Worm (Caenorhabditis elegans) whole organism, L4 larva: ENCODE measurements around the gene iars-1.

Source experiments
- F49E8.2 ChIP-seq: sonication (generic microtip); optimal IDR thresholded peaks from 2 replicates; lab custom pipeline; 2016; ENCODE audit warnings: missing compliant biosample characterization, mild to moderate bottlenecking, missing genetic modification characterization, borderline replicate concordance
- Y5F2A.4 ChIP-seq: fragments of 200-800 bp; sonication (Bioruptor generic); optimal IDR thresholded peaks from 2 replicates; lab custom pipeline; 2018; ENCODE audit warnings: mild to moderate bottlenecking, missing genetic modification characterization, missing compliant biosample characterization
- ZK337.2 ChIP-seq: fragments of 200-800 bp; sonication (Bioruptor generic); IDR thresholded peaks from 2 replicates; pipeline ENCODE4 v1.3.6; 2022; ENCODE audit warnings: missing genetic modification reagents, missing genetic modification characterization, missing compliant biosample characterization
- aha-1 ChIP-seq: fragments of 150-350 bp; peaks from one replicate; lab custom pipeline; 2014; ENCODE audit warnings: missing biosample characterization, missing genetic modification characterization
- arid-1 ChIP-seq: fragments of 200-800 bp; sonication (Bioruptor generic); conservative IDR thresholded peaks from 2 replicates; pipeline ENCODE4 v1.3.6; 2022; ENCODE audit warnings: missing genetic modification reagents, missing genetic modification characterization, missing compliant biosample characterization
- ceh-44 ChIP-seq: fragments of 200-800 bp; sonication (Bioruptor generic); IDR thresholded peaks from 2 replicates; pipeline ENCODE4 v1.3.6; 2022; ENCODE audit warnings: missing genetic modification reagents, missing genetic modification characterization, missing compliant biosample characterization
- ceh-62 ChIP-seq: sonication (generic microtip); optimal IDR thresholded peaks from 2 replicates; lab custom pipeline; 2017; ENCODE audit warnings: missing biosample characterization, missing genetic modification characterization
- ceh-82 ChIP-seq: sonication (generic microtip); optimal IDR thresholded peaks from 2 replicates; lab custom pipeline; 2017; ENCODE audit warnings: missing biosample characterization, missing genetic modification characterization
- daf-16 ChIP-seq, 3 experiments: sonication (generic microtip); optimal IDR thresholded peaks; 2 replicates each; lab custom pipeline; 2016 to 2017; ENCODE audit warnings: missing genetic modification characterization in 3 of 3, missing genetic modification reagents in 3 of 3, mild to moderate bottlenecking in 2 of 3, missing compliant biosample characterization in 2 of 3, missing biosample characterization in 1 of 3, moderate library complexity in 1 of 3
- dmd-6 ChIP-seq: fragments of 200-800 bp; sonication (Bioruptor generic); IDR thresholded peaks from 2 replicates; pipeline ENCODE4 v1.3.6; 2022; ENCODE audit warnings: missing genetic modification reagents, missing genetic modification characterization, missing compliant biosample characterization
- dmd-8 ChIP-seq: fragments of 200-800 bp; sonication (Bioruptor generic); IDR thresholded peaks from 2 replicates; pipeline ENCODE4 v1.3.6; 2022; ENCODE audit warnings: missing genetic modification characterization, missing compliant biosample characterization
- duxl-1 ChIP-seq: sonication (generic microtip); optimal IDR thresholded peaks from 2 replicates; lab custom pipeline; 2016; ENCODE audit warnings: mild to moderate bottlenecking, missing genetic modification characterization, moderate library complexity, missing compliant biosample characterization; ENCODE audit not compliant: poor library complexity
- dve-1 ChIP-seq: sonication (generic microtip); optimal IDR thresholded peaks from 2 replicates; lab custom pipeline; 2017; ENCODE audit warnings: antibody characterized with exemption, mild to moderate bottlenecking, missing genetic modification characterization, missing compliant biosample characterization; ENCODE audit not compliant: insufficient read depth
- hif-1 ChIP-seq, 2 experiments: sonication (generic microtip); optimal IDR thresholded peaks; 2 replicates each; lab custom pipeline; 2016 to 2017; ENCODE audit warnings: missing compliant biosample characterization in 2 of 2, missing genetic modification characterization in 2 of 2, missing genetic modification reagents in 2 of 2, missing genotype in 2 of 2, mild to moderate bottlenecking in 1 of 2
- hlh-11 ChIP-seq: fragments of 200-800 bp; sonication (Bioruptor generic); optimal IDR thresholded peaks from 2 replicates; lab custom pipeline; 2018; ENCODE audit warnings: mild to moderate bottlenecking, missing genetic modification characterization, missing compliant biosample characterization
- lin-1 ChIP-seq: fragments of 200-800 bp; sonication (Bioruptor generic); IDR thresholded peaks from 2 replicates; pipeline ENCODE4 v1.3.6; 2022; ENCODE audit warnings: missing genetic modification reagents, missing genetic modification characterization, missing compliant biosample characterization
- lin-13 ChIP-seq: fragments of 150-350 bp; optimal IDR thresholded peaks from 2 replicates; lab custom pipeline; 2014; ENCODE audit warnings: missing biosample characterization, missing genetic modification reagents, missing genetic modification characterization
- madf-5 ChIP-seq, 2 experiments: fragments of 200-800 bp; sonication (Bioruptor generic); IDR thresholded peaks; 2 replicates each; pipeline ENCODE4 v1.3.6; 2022; ENCODE audit warnings: missing compliant biosample characterization in 2 of 2, missing genetic modification characterization in 2 of 2
- mep-1 ChIP-seq: fragments of 150-350 bp; sonication (generic microtip); optimal IDR thresholded peaks from 3 replicates; lab custom pipeline; 2014; ENCODE audit warnings: missing biosample characterization, missing genetic modification characterization
- mxl-3 ChIP-seq: fragments of 200-800 bp; sonication (Bioruptor generic); optimal IDR thresholded peaks from 2 replicates; lab custom pipeline; 2018; ENCODE audit warnings: mild to moderate bottlenecking, missing genetic modification characterization, missing compliant biosample characterization
- nhr-10 ChIP-seq: fragments of 150-350 bp; optimal IDR thresholded peaks from 2 replicates; lab custom pipeline; 2014; ENCODE audit warnings: missing biosample characterization, missing genetic modification characterization
- nhr-111 ChIP-seq: fragments of 200-800 bp; sonication (Bioruptor generic); optimal IDR thresholded peaks from 2 replicates; lab custom pipeline; 2018; ENCODE audit warnings: mild to moderate bottlenecking, missing genetic modification characterization, missing compliant biosample characterization
- nhr-237 ChIP-seq: sonication (generic microtip); optimal IDR thresholded peaks from 2 replicates; lab custom pipeline; 2017; ENCODE audit warnings: missing biosample characterization, missing genetic modification characterization
- nhr-28 ChIP-seq: fragments of 150-350 bp; optimal IDR thresholded peaks from 2 replicates; lab custom pipeline; 2014; ENCODE audit warnings: missing biosample characterization, missing genetic modification characterization
- nhr-41 ChIP-seq: fragments of 200-800 bp; sonication (Bioruptor generic); IDR thresholded peaks from 2 replicates; pipeline ENCODE4 v1.3.6; 2022; ENCODE audit warnings: missing genetic modification reagents, missing genetic modification characterization, missing compliant biosample characterization
- nhr-76 ChIP-seq: fragments of 150-350 bp; optimal IDR thresholded peaks from 2 replicates; lab custom pipeline; 2014; ENCODE audit warnings: missing biosample characterization, missing genetic modification characterization
- nhr-77 ChIP-seq: fragments of 150-350 bp; optimal IDR thresholded peaks from 2 replicates; lab custom pipeline; 2014; ENCODE audit warnings: missing biosample characterization, missing genetic modification characterization
- pha-4 ChIP-seq, 2 experiments: fragments of 150-350 bp in 1 of 2; fragments of 200-800 bp in 1 of 2; sonication (Bioruptor generic) in 1 of 2; IDR thresholded peaks in 1 of 2; optimal IDR thresholded peaks in 1 of 2; 2 replicates each; pipeline versions ENCODE4 v1.3.6 to Lab custom; 2014 to 2022; ENCODE audit warnings: missing genetic modification characterization in 2 of 2, missing genetic modification reagents in 2 of 2, missing biosample characterization in 1 of 2, missing compliant biosample characterization in 1 of 2
- pqm-1 ChIP-seq: sonication (generic microtip); optimal IDR thresholded peaks from 2 replicates; lab custom pipeline; 2017; ENCODE audit warnings: missing biosample characterization, missing genetic modification characterization
- rbr-2 ChIP-seq: sonication (generic microtip); optimal IDR thresholded peaks from 2 replicates; lab custom pipeline; 2016; ENCODE audit warnings: missing genotype, missing genetic modification characterization, missing compliant biosample characterization
- skn-1 ChIP-seq: fragments of 150-350 bp; optimal IDR thresholded peaks from 2 replicates; lab custom pipeline; 2014; ENCODE audit warnings: missing biosample characterization, missing genetic modification characterization
- tra-1 ChIP-seq: fragments of 200-800 bp; sonication (Bioruptor generic); IDR thresholded peaks from 2 replicates; pipeline ENCODE4 v1.3.6; 2022; ENCODE audit warnings: missing genetic modification reagents, missing genetic modification characterization, missing compliant biosample characterization
- unc-62 ChIP-seq, 3 experiments: fragments of 150-350 bp in 1 of 3; sonication (generic microtip); optimal IDR thresholded peaks in 2 of 3; peaks in 1 of 3; 1 replicate in 1 of 3; 2 replicates in 2 of 3; lab custom pipeline; 2014 to 2017; ENCODE audit warnings: missing biosample characterization in 3 of 3, missing genetic modification characterization in 3 of 3, missing genetic modification reagents in 3 of 3, missing genotype in 1 of 3
- vab-7 ChIP-seq: fragments of 200-800 bp; sonication (Bioruptor generic); IDR thresholded peaks from 2 replicates; pipeline ENCODE4 v1.3.6; 2022; ENCODE audit warnings: missing genetic modification reagents, missing genetic modification characterization, missing compliant biosample characterization

iars-1 gene

DNA sequence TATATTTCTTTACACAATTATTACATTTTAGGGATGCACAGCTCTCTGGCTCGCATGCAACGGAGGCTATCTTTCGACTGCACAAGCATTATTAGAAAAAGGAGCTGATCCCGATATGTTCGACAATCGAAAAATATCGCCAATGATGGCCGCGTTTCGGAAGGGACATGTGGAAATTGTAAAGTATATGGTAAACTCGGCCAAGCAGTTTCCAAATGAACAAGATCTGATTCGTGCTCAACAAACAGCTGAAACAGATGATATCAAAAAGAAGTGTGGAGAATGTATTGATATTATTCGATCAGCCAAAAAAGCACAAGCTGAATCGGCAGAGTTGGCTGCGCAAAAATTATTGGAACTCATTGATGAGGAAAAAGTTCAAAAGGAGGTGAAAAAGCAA lies 14.5 kb downstream of the iars-1 start:
- TF ChIP-seq Y5F2A.4: no peak
- peak; percentile 98 for TF ChIP-seq aha-1 (tag; lab: Kevin White, UChicago)
- no peak for TF ChIP-seq lin-13
- no peak for TF ChIP-seq nhr-76 (tag; lab: Kevin White, UChicago)
- TF ChIP-seq nhr-111 (GFP tag; lab: Kevin White, UChicago): no peak
- TF ChIP-seq, all 104 proteins: peak for 1

DNA sequence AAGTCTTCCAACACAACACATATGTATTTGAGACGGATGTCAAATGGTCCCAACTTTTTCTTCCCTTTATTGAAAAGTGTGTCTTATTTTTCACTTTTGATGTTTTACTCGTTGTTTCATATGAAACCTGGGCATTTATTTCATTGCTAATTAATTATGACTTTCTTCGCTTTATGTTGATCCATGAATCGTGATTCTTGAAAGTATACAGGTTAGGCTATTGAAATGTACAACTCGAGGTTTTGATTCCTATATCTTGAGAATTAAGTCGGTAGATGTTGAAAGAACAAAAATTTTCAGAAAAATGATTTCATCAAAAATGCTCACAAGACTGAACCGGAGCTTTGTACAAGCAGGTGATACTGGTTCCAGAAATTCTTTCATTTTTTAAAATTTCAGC lies 18.7 kb downstream of the iars-1 start, which contains the start of gene nfu-1:
Gene nfu-1, plus strand, starts transcription at position 301 of the 400 bp plus-strand sequence.
- TF ChIP-seq pha-4 (GFP tag; IDR thresholded peaks at IDR 0.05; lab: Robert Waterston, UW): no peak
- no peak for TF ChIP-seq pha-4 (tag; optimal IDR thresholded peaks at IDR 0.05; lab: Kevin White, UChicago)
- no peak for TF ChIP-seq dmd-8 (GFP tag; lab: Robert Waterston, UW)
- TF ChIP-seq F49E8.2 (tag; lab: Kevin White, UChicago): peak; percentile 0
- TF ChIP-seq arid-1 (GFP tag; lab: Robert Waterston, UW): 0 out of 2 replicates have a peak, but pooled peaks have one; percentile 22
- no peak for TF ChIP-seq vab-7

DNA sequence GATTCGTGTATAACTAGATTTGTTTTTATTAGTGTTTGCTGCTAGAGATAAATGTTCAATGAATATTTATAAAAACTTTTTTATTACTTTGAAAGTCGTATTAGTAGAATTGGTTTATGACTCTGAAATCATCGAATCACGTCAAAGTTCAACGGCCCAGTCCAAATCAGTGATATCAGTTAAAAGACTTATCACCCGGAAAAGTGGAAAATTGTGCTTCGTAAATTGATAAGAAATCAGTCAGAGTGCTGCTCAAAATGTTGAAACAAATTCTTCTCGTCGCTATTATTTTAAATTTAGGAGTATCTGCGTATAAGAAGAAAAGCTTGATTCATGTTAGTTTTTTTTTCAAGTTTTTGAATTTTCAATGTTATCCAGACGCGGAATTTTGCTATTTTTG lies 19.9 kb downstream of the iars-1 start, which contains the start of gene R10H10.3:
Gene R10H10.3, plus strand, starts transcription at position 243 of the 400 bp plus-strand sequence.
- no peak for TF ChIP-seq lin-13
- TF ChIP-seq daf-16 (GFP tag; optimal IDR thresholded peaks at IDR 0.05; lab: Kevin White, UChicago): no peak
- peak; percentile 26 for TF ChIP-seq daf-16 (tag; optimal IDR thresholded peaks at IDR 0.05; lab: Kevin White, UChicago)
- TF ChIP-seq nhr-28 (tag; lab: Kevin White, UChicago): peak; percentile 69
- TF ChIP-seq dmd-6: peak; percentile 60
- peak; percentile 12 for TF ChIP-seq aha-1 (tag; lab: Kevin White, UChicago)
- TF ChIP-seq pqm-1 (tag; lab: Kevin White, UChicago): peak; percentile 97
- TF ChIP-seq nhr-77: peak; percentile 78
- no peak for TF ChIP-seq nhr-111 (GFP tag; lab: Kevin White, UChicago)
- TF ChIP-seq duxl-1: no peak
- TF ChIP-seq hlh-11: peak; percentile 22
- TF ChIP-seq dve-1 (tag; lab: Kevin White, UChicago): peak; percentile 50

DNA sequence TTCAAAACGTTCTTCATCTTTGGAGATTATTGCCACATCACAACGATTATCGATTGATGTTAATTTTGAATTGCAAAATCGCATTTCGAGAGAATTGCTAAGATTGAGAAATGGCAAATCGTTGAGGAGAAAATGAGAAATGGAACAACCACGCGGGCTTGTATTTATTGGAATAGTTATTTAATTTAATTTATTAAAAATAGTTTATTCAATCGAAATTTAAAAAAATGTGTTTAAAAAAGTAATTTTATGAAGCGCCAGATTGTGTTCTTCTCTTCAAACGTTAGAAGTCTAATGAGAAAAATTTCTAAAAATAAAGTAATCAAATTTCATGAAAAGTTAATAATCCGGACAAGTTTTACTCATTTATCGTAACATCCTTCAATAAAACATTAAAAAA lies 23.4 kb downstream of the iars-1 start, which contains the start of gene spe-26:
Gene spe-26, minus strand, starts transcription at position 101 of the 400 bp plus-strand sequence.
- TF ChIP-seq mxl-3 (GFP tag; lab: Kevin White, UChicago) (no peak), lin-1 (GFP tag; lab: Robert Waterston, UW) (no peak), aha-1 (tag; lab: Kevin White, UChicago) (no peak), madf-5 (GFP tag; IDR thresholded peaks at IDR 0.05; lab: Robert Waterston, UW) (no peak), Y5F2A.4 (no peak), unc-62 (GFP tag; optimal IDR thresholded peaks at IDR 0.05 in 1 of 2; lab: Kevin White, UChicago) (peak in 1 of 2 experiments; percentile 24), unc-62 (tag; optimal IDR thresholded peaks at IDR 0.05; lab: Kevin White, UChicago) (no peak), hif-1 (tag; optimal IDR thresholded peaks at IDR 0.05; lab: Kevin White, UChicago) (no peak), ceh-82 (tag; lab: Kevin White, UChicago) (no peak)

DNA sequence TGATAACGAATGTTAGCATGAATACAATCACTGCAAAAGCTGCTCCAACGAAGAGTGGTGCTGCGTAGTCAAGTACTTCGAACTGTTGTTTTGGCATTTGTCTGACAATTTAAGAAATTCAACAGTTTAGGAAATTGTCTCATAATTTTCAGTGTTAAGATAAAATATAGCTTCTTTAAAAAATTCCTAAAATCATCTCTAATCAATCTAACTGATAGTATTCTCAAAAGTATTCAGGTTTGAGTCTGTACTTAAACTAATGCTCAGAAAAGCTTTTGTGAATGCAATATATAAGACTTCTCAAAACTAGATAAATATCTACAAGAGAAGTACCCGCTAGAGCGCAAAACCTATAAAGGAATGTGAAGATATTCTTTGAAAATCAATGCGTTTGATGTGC lies 26.5 kb downstream of the iars-1 start, which contains the start of gene R10H10.4:
Gene R10H10.4, minus strand, starts transcription at position 101 of the 400 bp plus-strand sequence.
- TF ChIP-seq nhr-77 (no peak), mep-1 (tag; lab: Kevin White, UChicago) (no peak), nhr-10 (no peak), dmd-6 (no peak), ceh-44 (GFP tag; lab: Robert Waterston, UW) (no peak), ZK337.2 (GFP tag; lab: Robert Waterston, UW) (no peak), arid-1 (GFP tag; lab: Robert Waterston, UW) (no peak), ceh-62 (tag; lab: Kevin White, UChicago) (no peak), unc-62 (GFP tag; optimal IDR thresholded peaks at IDR 0.05 in 1 of 2; lab: Kevin White, UChicago) (no peak), unc-62 (tag; optimal IDR thresholded peaks at IDR 0.05; lab: Kevin White, UChicago) (no peak), duxl-1 (no peak), dve-1 (tag; lab: Kevin White, UChicago) (no peak), skn-1 (no peak), tra-1 (no peak), F49E8.2 (tag; lab: Kevin White, UChicago) (no peak), nhr-41 (GFP tag; lab: Robert Waterston, UW) (no peak), rbr-2 (tag; lab: Kevin White, UChicago) (no peak), nhr-237 (tag; lab: Kevin White, UChicago) (no peak)
